Worm (Caenorhabditis elegans): ENCODE data around the gene C50B6.9.

DNA sequence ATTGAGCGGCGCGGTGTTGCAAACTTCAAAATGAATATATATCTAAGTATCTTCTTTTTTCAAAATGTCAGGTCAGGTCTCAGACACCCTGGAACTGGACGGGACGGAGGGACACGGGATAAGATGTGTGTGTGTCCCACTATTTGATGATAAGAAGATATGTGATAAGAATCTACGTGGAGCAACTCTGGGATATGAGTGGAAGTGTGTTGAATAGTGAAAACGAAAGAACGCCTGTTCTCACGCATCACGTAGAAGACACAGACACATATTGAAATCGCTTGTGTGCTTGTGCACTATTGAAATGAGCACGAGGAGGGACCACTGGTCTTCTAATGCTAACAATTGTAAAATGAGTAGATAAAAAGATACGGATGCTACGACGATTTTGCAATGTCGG, 40.3 kb upstream of the C50B6.9 start, which contains the start of gene uig-1:
- TF ChIP-seq dao-5 (tag; optimal IDR thresholded peaks at IDR 0.05), result no peak
- no peak for TF ChIP-seq him-1 (tag; optimal IDR thresholded peaks at IDR 0.05)

Data from whole organism, L4/young adult.